Worm (Caenorhabditis elegans): ENCODE results near the gene lsm-5.

Gene lsm-5

ce11 chrV:15551642-15552041 is 18.5 kb upstream of the lsm-5 start (continued):
- TF ChIP-seq daf-16 (GFP tag; optimal IDR thresholded peaks at IDR 0.05) (peak in 1 of 2 experiments; percentile 28), daf-16 (tag; optimal IDR thresholded peaks at IDR 0.05) (peak; percentile 32), jun-1 (tag; optimal IDR thresholded peaks at IDR 0.05) (no peak), mes-2 (tag; optimal IDR thresholded peaks at IDR 0.05; ENCODE audit: poor library complexity, severe bottlenecking) (peak; percentile 52), Y48G9A.11 (GFP tag; IDR thresholded peaks at IDR 0.05) (peak; percentile 47; the same call in 1 of the 2 replicates), set-16 (GFP tag; IDR thresholded peaks at IDR 0.05) (0 out of 2 replicates have a peak, but pooled peaks have one; percentile 33), nhr-76 (tag; optimal IDR thresholded peaks at IDR 0.05) (no peak), lin-13 (GFP tag; optimal IDR thresholded peaks at IDR 0.05) (peak; percentile 47), hmg-1.1 (GFP tag; IDR thresholded peaks at IDR 0.05) (peak; percentile 79), mxl-2 (GFP tag; conservative IDR thresholded peaks at IDR 0.05) (no peak), ceh-20 (GFP tag; IDR thresholded peaks at IDR 0.05) (no peak), arid-1 (GFP tag; conservative IDR thresholded peaks at IDR 0.05) (peak; percentile 73), T26A8.4 (GFP tag; IDR thresholded peaks at IDR 0.05) (peak; percentile 60; the same call in 1 of the 2 replicates), ces-1 (GFP tag; optimal IDR thresholded peaks at IDR 0.05) (no peak), D1046.2 (GFP tag; IDR thresholded peaks at IDR 0.05) (peak; percentile 84), daf-12 (tag; optimal IDR thresholded peaks at IDR 0.05) (no peak), ceh-32 (tag; optimal IDR thresholded peaks at IDR 0.05; ENCODE audit: poor library complexity) (no peak), fos-1 (tag; optimal IDR thresholded peaks at IDR 0.05) (no peak), ceh-62 (tag; optimal IDR thresholded peaks at IDR 0.05) (no peak), nhr-6 (tag; optimal IDR thresholded peaks at IDR 0.05) (peak; percentile 25), dve-1 (tag; optimal IDR thresholded peaks at IDR 0.05; ENCODE audit: insufficient read depth) (no peak), nhr-42 (GFP tag; IDR thresholded peaks at IDR 0.05) (peak; percentile 56; the same call in 1 of the 2 replicates), tra-1 (GFP tag; IDR thresholded peaks at IDR 0.05) (peak; percentile 81), lir-3 (tag; optimal IDR thresholded peaks at IDR 0.05) (peak; percentile 47), fkh-10 (GFP tag; optimal IDR thresholded peaks at IDR 0.05) (no peak), ctbp-1 (GFP tag; IDR thresholded peaks at IDR 0.05) (0 out of 2 replicates have a peak, but pooled peaks have one; percentile 26), F37D6.2 (tag; optimal IDR thresholded peaks at IDR 0.05) (no peak), F44E2.7 (GFP tag; IDR thresholded peaks at IDR 0.05) (0 out of 2 replicates have a peak, but pooled peaks have one; percentile 54), nhr-25 (tag; optimal IDR thresholded peaks at IDR 0.05; ENCODE audit: borderline replicate concordance, insufficient read depth) (no peak), saeg-2 (GFP tag; IDR thresholded peaks at IDR 0.05) (no peak)

- TF ChIP-seq hmg-1.1 (GFP tag; IDR thresholded peaks at IDR 0.05) (peak; percentile 54; the same call in 1 of the 2 replicates), nhr-77 (tag; optimal IDR thresholded peaks at IDR 0.05) (peak; percentile 15), hlh-11 (tag; optimal IDR thresholded peaks at IDR 0.05) (peak; percentile 11), jun-1 (tag; optimal IDR thresholded peaks at IDR 0.05) (no peak), daf-12 (tag; optimal IDR thresholded peaks at IDR 0.05) (no peak), nhr-237 (tag; optimal IDR thresholded peaks at IDR 0.05) (no peak), unc-130 (GFP tag; optimal IDR thresholded peaks at IDR 0.05) (no peak), daf-19 (GFP tag; conservative IDR thresholded peaks at IDR 0.05) (no peak), spr-3 (GFP tag; optimal IDR thresholded peaks at IDR 0.05) (no peak), egl-43 (GFP tag; IDR thresholded peaks at IDR 0.05) (peak; percentile 87), zip-2 (tag; optimal IDR thresholded peaks at IDR 0.05) (no peak), nhr-11 (tag; optimal IDR thresholded peaks at IDR 0.05) (no peak), zip-11 (GFP tag; IDR thresholded peaks at IDR 0.05) (no peak), unc-62 (GFP tag; optimal IDR thresholded peaks at IDR 0.05 in 1 of 2) (peak in 1 of 2 experiments; percentile 96), unc-62 (tag; optimal IDR thresholded peaks at IDR 0.05) (no peak), mxl-3 (GFP tag; optimal IDR thresholded peaks at IDR 0.05) (no peak), madf-5 (GFP tag; IDR thresholded peaks at IDR 0.05) (no peak), hif-1 (tag; optimal IDR thresholded peaks at IDR 0.05) (no peak), mxl-2 (GFP tag; conservative IDR thresholded peaks at IDR 0.05) (no peak), madf-9 (GFP tag; conservative IDR thresholded peaks at IDR 0.05) (no peak), Y105C5A.15 (GFP tag; IDR thresholded peaks at IDR 0.05) (0 out of 2 replicates have a peak, but pooled peaks have one; percentile 28), nhr-6 (tag; optimal IDR thresholded peaks at IDR 0.05) (peak; percentile 57), dpl-1 (GFP tag; optimal IDR thresholded peaks at IDR 0.05) (no peak), ceh-32 (tag; optimal IDR thresholded peaks at IDR 0.05; ENCODE audit: poor library complexity) (no peak), daf-16 (GFP tag; optimal IDR thresholded peaks at IDR 0.05) (peak in 1 of 2 experiments; percentile 46), daf-16 (tag; optimal IDR thresholded peaks at IDR 0.05) (peak; percentile 43), lin-13 (GFP tag; optimal IDR thresholded peaks at IDR 0.05) (no peak), nhr-25 (tag; optimal IDR thresholded peaks at IDR 0.05; ENCODE audit: borderline replicate concordance, insufficient read depth) (no peak), ceh-28 (tag; optimal IDR thresholded peaks at IDR 0.05) (no peak), saeg-2 (GFP tag; IDR thresholded peaks at IDR 0.05) (no peak)
These were observed 16.3 kb upstream of the lsm-5 start for ce11 chrV:15553869-15554268.
